Worm (Caenorhabditis elegans) whole organism, early embryonic: ENCODE data around the gene K08B12.1.

Experiments
- ceh-36 ChIP-seq: sonication (generic microtip); optimal IDR thresholded peaks from 2 replicates; lab custom pipeline; 2016; ENCODE audit warnings: missing genetic modification characterization, inconsistent platforms, missing compliant biosample characterization
- hmg-4 ChIP-seq: fragments of 200-800 bp; sonication (Bioruptor generic); optimal IDR thresholded peaks from 2 replicates; lab custom pipeline; 2018; ENCODE audit warnings: mild to moderate bottlenecking, missing genetic modification characterization, missing compliant biosample characterization
- hnd-1 ChIP-seq: sonication (generic microtip); optimal IDR thresholded peaks from 2 replicates; lab custom pipeline; 2016; ENCODE audit warnings: missing genetic modification characterization, missing compliant biosample characterization
- pes-1 ChIP-seq: fragments of 200-800 bp; sonication (Bioruptor generic); IDR thresholded peaks from 2 replicates; pipeline ENCODE4 v1.3.6; 2022; ENCODE audit warnings: missing genetic modification reagents, missing genetic modification characterization, missing compliant biosample characterization
- sea-1 ChIP-seq: fragments of 200-800 bp; sonication (Bioruptor generic); conservative IDR thresholded peaks from 2 replicates; pipeline ENCODE4 v1.3.6; 2022; ENCODE audit warnings: missing genetic modification characterization, missing compliant biosample characterization
- tbx-11 ChIP-seq: fragments of 200-800 bp; sonication (Bioruptor generic); IDR thresholded peaks from 2 replicates; pipeline ENCODE4 v1.3.6; 2022; ENCODE audit warnings: missing genetic modification characterization, missing compliant biosample characterization
- tbx-37 ChIP-seq: fragments of 200-800 bp; sonication (Bioruptor generic); conservative IDR thresholded peaks from 2 replicates; pipeline ENCODE4 v1.3.6; 2022; ENCODE audit warnings: missing genetic modification reagents, missing genetic modification characterization, missing compliant biosample characterization

The K08B12.1 gene

ce11 chrV:6302465-6302864, 43.3 kb downstream of the K08B12.1 start:
- TF ChIP-seq hmg-4 (GFP tag; lab: Kevin White, UChicago): no peak
- no peak for TF ChIP-seq tbx-11 (GFP tag; lab: Robert Waterston, UW)
- no peak for TF ChIP-seq hnd-1 (tag; lab: Kevin White, UChicago)
- no peak for TF ChIP-seq tbx-37 (GFP tag; lab: Robert Waterston, UW)
- no peak for TF ChIP-seq pes-1 (GFP tag; lab: Robert Waterston, UW)
- no peak for TF ChIP-seq sea-1 (GFP tag; lab: Robert Waterston, UW)
- no peak for TF ChIP-seq ceh-36 (tag; lab: Kevin White, UChicago)

ce11 chrV:6303471-6303870, 44.3 kb downstream of the K08B12.1 start, which contains the start of gene sago-1:
sago-1 (plus strand) TSS chrV:6303771.
- no peak for TF ChIP-seq tbx-11 (GFP tag; lab: Robert Waterston, UW)
